Fruit fly (Drosophila melanogaster): ENCODE measurements around the gene Cat.

DNA sequence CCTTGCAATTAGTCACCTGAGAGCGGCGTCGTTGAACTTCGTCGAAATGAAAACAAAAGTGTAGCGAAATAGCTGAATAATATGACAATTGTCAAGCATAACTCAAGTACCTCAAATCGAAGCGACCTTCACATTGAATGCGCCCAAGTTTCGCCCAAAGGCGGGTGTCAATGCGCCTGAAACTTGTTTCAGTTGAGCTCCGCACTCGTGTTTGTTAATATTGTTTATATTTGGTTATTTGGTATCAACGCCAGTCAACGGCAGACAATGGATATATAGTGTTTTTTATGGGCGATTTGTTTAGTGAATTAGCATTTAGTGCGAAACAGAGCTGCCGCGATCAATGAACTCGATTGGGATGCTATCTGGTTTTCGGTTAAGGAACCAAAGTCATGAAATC is 39.5 kb downstream of the Cat start:
- TF ChIP-seq pdm3 (GFP tag; optimal IDR thresholded peaks at IDR 0.05) (no peak), CG8119 (GFP tag; IDR thresholded peaks at IDR 0.05) (no peak), achi (GFP tag; optimal IDR thresholded peaks at IDR 0.05) (no peak), fkh (GFP tag; optimal IDR thresholded peaks at IDR 0.05) (no peak), CG16779 (tag; optimal IDR thresholded peaks at IDR 0.05) (no peak), Hr4 (GFP tag; optimal IDR thresholded peaks at IDR 0.05) (no peak), CG9139 (GFP tag; optimal IDR thresholded peaks at IDR 0.05) (no peak), CG6854 (GFP tag; optimal IDR thresholded peaks at IDR 0.05) (no peak), acj6 (GFP tag; optimal IDR thresholded peaks at IDR 0.05) (no peak)
